Worm (Caenorhabditis elegans): ENCODE measurements around the gene flap-1.

ce11 chrIII:6939523-6939922 lies 10.9 kb upstream of the flap-1 start, which contains the start of gene F57B9.3:
- TF ChIP-seq lsy-2 (tag; optimal IDR thresholded peaks at IDR 0.05) (no peak), ama-1 (optimal IDR thresholded peaks at IDR 0.05) (no peak), lin-39 (tag; optimal IDR thresholded peaks at IDR 0.05) (no peak), nhr-6 (tag; optimal IDR thresholded peaks at IDR 0.05) (no peak)
